Worm (Caenorhabditis elegans) whole organism, midembryonic: ENCODE results near the gene R09A8.2.

Experiments
- T22C8.4 ChIP-seq: fragments of 200-800 bp; sonication (Bioruptor generic); IDR thresholded peaks from 2 replicates; pipeline ENCODE4 v1.3.6; 2022; ENCODE audit warnings: missing genetic modification characterization, missing compliant biosample characterization
- cog-1 ChIP-seq: sonication (generic microtip); optimal IDR thresholded peaks from 2 replicates; lab custom pipeline; 2016; ENCODE audit warnings: missing genetic modification characterization, missing compliant biosample characterization
- flt-1 ChIP-seq: fragments of 200-800 bp; sonication (Bioruptor generic); IDR thresholded peaks from 2 replicates; pipeline ENCODE4 v1.3.6; 2022; ENCODE audit warnings: missing genetic modification characterization, missing compliant biosample characterization
- klf-2 ChIP-seq: fragments of 200-800 bp; sonication (Bioruptor generic); conservative IDR thresholded peaks from 2 replicates; pipeline ENCODE4 v1.3.6; 2022; ENCODE audit warnings: missing genetic modification reagents, missing genetic modification characterization, missing compliant biosample characterization
- med-1 ChIP-seq: sonication (generic microtip); optimal IDR thresholded peaks from 2 replicates; lab custom pipeline; 2017; ENCODE audit warnings: missing genetic modification characterization, mild to moderate bottlenecking, missing compliant biosample characterization, antibody characterized with exemption, missing genetic modification reagents; ENCODE audit not compliant: insufficient read depth
- ref-1 ChIP-seq: fragments of 200-800 bp; sonication (Bioruptor generic); conservative IDR thresholded peaks from 2 replicates; pipeline ENCODE4 v1.3.6; 2022; ENCODE audit warnings: missing genetic modification reagents, missing genetic modification characterization, missing compliant biosample characterization
- tab-1 ChIP-seq: fragments of 200-800 bp; sonication (Bioruptor generic); IDR thresholded peaks from 2 replicates; pipeline ENCODE4 v1.3.6; 2022; ENCODE audit warnings: missing genetic modification characterization, missing compliant biosample characterization
- ztf-23 ChIP-seq: fragments of 200-800 bp; sonication (Bioruptor generic); IDR thresholded peaks from 2 replicates; pipeline ENCODE4 v1.3.6; 2022; ENCODE audit warnings: missing genetic modification reagents, missing genetic modification characterization, missing compliant biosample characterization
- ztf-29 ChIP-seq: fragments of 200-800 bp; sonication (Bioruptor generic); IDR thresholded peaks from 2 replicates; pipeline ENCODE4 v1.3.6; 2022; ENCODE audit warnings: missing genetic modification reagents, missing genetic modification characterization, missing compliant biosample characterization

The R09A8.2 gene

ce11 chrX:12619165-12619564, at the start of gene R09A8.2:
Gene R09A8.2, plus strand, starts transcription at chrX:12619465.
- TF ChIP-seq flt-1 (GFP tag; lab: Robert Waterston, UW) (no peak), ztf-23 (GFP tag; lab: Robert Waterston, UW) (no peak), tab-1 (GFP tag; lab: Robert Waterston, UW) (no peak), med-1 (GFP tag; lab: Kevin White, UChicago) (no peak), cog-1 (no peak), T22C8.4 (GFP tag; lab: Robert Waterston, UW) (no peak), ref-1 (GFP tag; lab: Robert Waterston, UW) (no peak), ztf-29 (no peak), klf-2 (GFP tag; lab: Robert Waterston, UW) (no peak)

DNA sequence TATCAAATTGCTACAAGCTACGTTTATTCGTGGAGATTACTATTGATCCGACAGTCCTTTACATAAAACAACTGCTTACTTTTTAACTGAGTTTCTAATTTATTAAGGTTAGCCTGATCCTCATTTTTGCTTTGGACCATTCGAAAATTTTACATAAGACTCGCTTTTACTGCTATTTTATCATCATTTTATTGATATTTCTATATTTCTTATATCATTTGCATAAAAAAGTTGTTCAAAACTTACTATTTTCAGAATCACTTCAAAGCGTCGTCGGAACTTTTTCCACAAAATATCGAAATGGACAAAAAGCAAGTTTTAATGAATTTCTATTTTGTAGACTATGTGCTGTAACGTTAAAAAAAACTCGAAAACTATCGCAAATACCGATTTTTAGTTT, 44.8 kb upstream of the R09A8.2 start, which contains the start of gene T24D5.1:
Gene T24D5.1 (plus strand): TSS at position 301 of the 400 bp plus-strand sequence.
- TF ChIP-seq ref-1 (GFP tag; lab: Robert Waterston, UW) (no peak), med-1 (GFP tag; lab: Kevin White, UChicago) (no peak), tab-1 (GFP tag; lab: Robert Waterston, UW) (no peak), ztf-29 (no peak), flt-1 (GFP tag; lab: Robert Waterston, UW) (no peak), klf-2 (GFP tag; lab: Robert Waterston, UW) (no peak), ztf-23 (GFP tag; lab: Robert Waterston, UW) (no peak), T22C8.4 (GFP tag; lab: Robert Waterston, UW) (no peak), cog-1 (no peak)

DNA sequence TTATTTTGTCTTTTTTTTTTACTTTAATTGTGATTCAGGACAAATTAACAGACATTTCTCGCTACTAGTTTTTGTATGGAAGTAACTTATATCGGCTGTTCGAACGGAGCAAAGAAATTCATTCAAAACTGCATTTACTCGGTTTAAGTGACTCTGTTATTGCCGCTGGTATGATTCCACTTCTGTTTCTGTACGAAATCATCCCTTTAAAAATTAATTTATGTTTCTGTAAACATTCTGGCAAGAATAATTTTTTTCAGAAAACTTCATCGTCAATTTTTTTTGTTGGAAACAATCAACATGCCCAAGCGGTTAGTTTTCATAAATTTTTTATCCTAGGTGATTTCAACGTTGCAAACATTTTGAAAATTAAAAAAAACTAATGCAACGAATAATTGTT, 39.5 kb upstream of the R09A8.2 start, which contains the start of gene T24D5.3:
Gene T24D5.3 (plus strand): TSS at position 301 of the 400 bp plus-strand sequence.
- TF ChIP-seq ztf-29 (no peak), cog-1 (no peak), flt-1 (GFP tag; lab: Robert Waterston, UW) (no peak), T22C8.4 (GFP tag; lab: Robert Waterston, UW) (no peak), klf-2 (GFP tag; lab: Robert Waterston, UW) (no peak), med-1 (GFP tag; lab: Kevin White, UChicago) (no peak), ztf-23 (GFP tag; lab: Robert Waterston, UW) (no peak), ref-1 (GFP tag; lab: Robert Waterston, UW) (no peak), tab-1 (GFP tag; lab: Robert Waterston, UW) (no peak)

ce11 chrX:12583497-12583896, 35.8 kb upstream of the R09A8.2 start:
- TF ChIP-seq tab-1 (GFP tag; lab: Robert Waterston, UW) (no peak), med-1 (GFP tag; lab: Kevin White, UChicago) (no peak), ref-1 (GFP tag; lab: Robert Waterston, UW) (no peak), flt-1 (GFP tag; lab: Robert Waterston, UW) (no peak), ztf-23 (GFP tag; lab: Robert Waterston, UW) (no peak), ztf-29 (no peak), cog-1 (no peak), T22C8.4 (GFP tag; lab: Robert Waterston, UW) (no peak), klf-2 (GFP tag; lab: Robert Waterston, UW) (no peak)

ce11 chrX:12586352-12586751, 32.9 kb upstream of the R09A8.2 start, which contains the start of gene T24D5.2:
Gene T24D5.2, minus strand, starts transcription at chrX:12586452.
- TF ChIP-seq ztf-23 (GFP tag; lab: Robert Waterston, UW) (no peak), ztf-29 (no peak), klf-2 (GFP tag; lab: Robert Waterston, UW) (no peak), cog-1 (no peak), med-1 (GFP tag; lab: Kevin White, UChicago) (no peak)

DNA sequence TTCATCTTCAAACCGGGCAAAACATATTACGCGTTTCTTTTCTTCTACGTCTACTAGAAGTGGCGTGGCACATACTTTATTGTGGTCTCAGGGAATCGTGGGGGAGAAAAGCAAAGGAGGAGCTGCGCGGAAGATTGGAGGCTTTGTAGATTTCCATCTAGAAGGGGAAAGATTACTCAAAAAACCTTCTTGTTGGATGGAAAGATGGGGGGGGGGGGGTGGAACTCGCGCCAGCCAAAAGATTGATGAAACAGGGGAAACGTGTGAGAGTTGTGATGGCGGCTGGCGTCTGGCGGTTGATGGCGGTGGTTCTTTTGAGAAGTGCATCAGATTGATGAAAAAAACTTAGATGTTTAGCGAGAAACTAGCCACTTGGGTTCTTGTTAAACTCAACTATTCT, 29.8 kb upstream of the R09A8.2 start:
- TF ChIP-seq cog-1: no peak
- no peak for TF ChIP-seq ztf-29
- TF ChIP-seq tab-1 (GFP tag; lab: Robert Waterston, UW): no peak
- TF ChIP-seq flt-1 (GFP tag; lab: Robert Waterston, UW): no peak
- no peak for TF ChIP-seq klf-2 (GFP tag; lab: Robert Waterston, UW)
- TF ChIP-seq T22C8.4 (GFP tag; lab: Robert Waterston, UW): no peak
- TF ChIP-seq ztf-23 (GFP tag; lab: Robert Waterston, UW): no peak
- no peak for TF ChIP-seq ref-1 (GFP tag; lab: Robert Waterston, UW)

- TF ChIP-seq ztf-29: no peak
- TF ChIP-seq ref-1 (GFP tag; lab: Robert Waterston, UW): no peak
- TF ChIP-seq klf-2 (GFP tag; lab: Robert Waterston, UW): no peak
- no peak for TF ChIP-seq ztf-23 (GFP tag; lab: Robert Waterston, UW)
- no peak for TF ChIP-seq cog-1
- no peak for TF ChIP-seq tab-1 (GFP tag; lab: Robert Waterston, UW)
- TF ChIP-seq T22C8.4 (GFP tag; lab: Robert Waterston, UW): no peak
- no peak for TF ChIP-seq med-1 (GFP tag; lab: Kevin White, UChicago)
- no peak for TF ChIP-seq flt-1 (GFP tag; lab: Robert Waterston, UW)
These were observed 24.0 kb upstream of the R09A8.2 start for ce11 chrX:12595217-12595616.

- TF ChIP-seq cog-1 (no peak), med-1 (GFP tag; lab: Kevin White, UChicago) (no peak), ref-1 (GFP tag; lab: Robert Waterston, UW) (no peak), T22C8.4 (GFP tag; lab: Robert Waterston, UW) (no peak), tab-1 (GFP tag; lab: Robert Waterston, UW) (no peak), ztf-29 (no peak), ztf-23 (GFP tag; lab: Robert Waterston, UW) (no peak), klf-2 (GFP tag; lab: Robert Waterston, UW) (no peak)
These were observed 23.3 kb upstream of the R09A8.2 start for ce11 chrX:12595954-12596353.

ce11 chrX:12596868-12597267, 22.4 kb upstream of the R09A8.2 start, which contains the start of gene T24D5.4:
Gene T24D5.4, plus strand, starts transcription at chrX:12597168.
- TF ChIP-seq ztf-23 (GFP tag; lab: Robert Waterston, UW) (no peak), med-1 (GFP tag; lab: Kevin White, UChicago) (no peak)

ce11 chrX:12602611-12603010, 16.7 kb upstream of the R09A8.2 start:
- no peak for TF ChIP-seq tab-1 (GFP tag; lab: Robert Waterston, UW)
- TF ChIP-seq ztf-29: no peak
- no peak for TF ChIP-seq klf-2 (GFP tag; lab: Robert Waterston, UW)
- TF ChIP-seq flt-1 (GFP tag; lab: Robert Waterston, UW): no peak
- TF ChIP-seq T22C8.4 (GFP tag; lab: Robert Waterston, UW): no peak
- TF ChIP-seq ref-1 (GFP tag; lab: Robert Waterston, UW): no peak
